Worm (Caenorhabditis elegans): Measurements from ENCODE around the gene lev-9.

lev-9 gene

ce11 chrX:6286154-6286553 is 5.4 kb downstream of the lev-9 start:
- TF ChIP-seq B0336.3 (GFP tag; IDR thresholded peaks at IDR 0.05) (no peak; the same call in 1 of the 2 replicates), hsf-1 (GFP tag; IDR thresholded peaks at IDR 0.05) (0 out of 2 replicates have a peak, but pooled peaks have one; percentile 50), cebp-1 (GFP tag; IDR thresholded peaks at IDR 0.05) (no peak), cebp-1 (tag; optimal IDR thresholded peaks at IDR 0.05) (no peak), ztf-3 (GFP tag; optimal IDR thresholded peaks at IDR 0.05) (no peak), snpc-1.1 (tag; optimal IDR thresholded peaks at IDR 0.05; ENCODE audit: insufficient read depth) (peak; percentile 71), hlh-12 (tag; optimal IDR thresholded peaks at IDR 0.05) (peak; percentile 64), K11D2.4 (GFP tag; IDR thresholded peaks at IDR 0.05) (no peak), snpc-4 (GFP tag; optimal IDR thresholded peaks at IDR 0.05) (peak; percentile 85), snpc-4 (tag; optimal IDR thresholded peaks at IDR 0.05) (peak in 2 of 4 experiments; percentile 35 to 83), xnd-1 (tag; optimal IDR thresholded peaks at IDR 0.05) (no peak), Y53F4B.3 (GFP tag; IDR thresholded peaks at IDR 0.05) (no peak), B0261.1 (tag; optimal IDR thresholded peaks at IDR 0.05) (peak; percentile 82), mel-28 (tag; optimal IDR thresholded peaks at IDR 0.05; ENCODE audit: borderline replicate concordance) (no peak), aptf-3 (GFP tag; IDR thresholded peaks at IDR 0.05) (0 out of 2 replicates have a peak, but pooled peaks have one; percentile 24), tbp1 (GFP tag; optimal IDR thresholded peaks at IDR 0.05) (peak; percentile 92), ceh-40 (GFP tag; IDR thresholded peaks at IDR 0.05) (0 out of 2 replicates have a peak, but pooled peaks have one; percentile 81), lin-26 (GFP tag; IDR thresholded peaks at IDR 0.05) (peak; percentile 97), sdz-38 (tag; optimal IDR thresholded peaks at IDR 0.05) (no peak), lin-35 (GFP tag; optimal IDR thresholded peaks at IDR 0.05) (peak in 1 of 3 experiments; percentile 46), ceh-91 (GFP tag; IDR thresholded peaks at IDR 0.05) (no peak), die-1 (tag; optimal IDR thresholded peaks at IDR 0.05) (peak; percentile 90), F52B5.7 (tag; optimal IDR thresholded peaks at IDR 0.05) (peak; percentile 69), nhr-120 (GFP tag; IDR thresholded peaks at IDR 0.05) (no peak), aptf-2 (GFP tag; conservative IDR thresholded peaks at IDR 0.05) (no peak), tlf-1 (GFP tag; optimal IDR thresholded peaks at IDR 0.05) (peak; percentile 40), lin-40 (tag; optimal IDR thresholded peaks at IDR 0.05) (no peak), dox-1 (GFP tag; IDR thresholded peaks at IDR 0.05) (peak; percentile 62; the same call in 1 of the 2 replicates), lir-1 (GFP tag; conservative IDR thresholded peaks at IDR 0.05) (no peak), akir-1 (GFP tag; optimal IDR thresholded peaks at IDR 0.05) (peak; percentile 2), nhr-90 (tag; optimal IDR thresholded peaks at IDR 0.05) (peak; percentile 76), mes-4 (tag; optimal IDR thresholded peaks at IDR 0.05) (peak; percentile 43), madf-3 (GFP tag; IDR thresholded peaks at IDR 0.05) (0 out of 2 replicates have a peak, but pooled peaks have one; percentile 49), fkh-3 (tag; optimal IDR thresholded peaks at IDR 0.05) (peak; percentile 66), somi-1 (GFP tag; optimal IDR thresholded peaks at IDR 0.05) (peak; percentile 79), lin-54 (GFP tag; optimal IDR thresholded peaks at IDR 0.05) (peak; percentile 42), let-607 (tag; optimal IDR thresholded peaks at IDR 0.05) (peak in 1 of 2 experiments; percentile 48), pbrm-1 (GFP tag; IDR thresholded peaks at IDR 0.05) (peak; percentile 76), egl-18 (GFP tag; IDR thresholded peaks at IDR 0.05) (0 out of 2 replicates have a peak, but pooled peaks have one; percentile 42), sptf-2 (GFP tag; optimal IDR thresholded peaks at IDR 0.05) (peak; percentile 75), D2030.7 (GFP tag; IDR thresholded peaks at IDR 0.05) (peak; percentile 72), Y79H2A.3 (GFP tag; conservative IDR thresholded peaks at IDR 0.05) (0 out of 2 replicates have a peak, but pooled peaks have one; percentile 55), ceh-100 (GFP tag; IDR thresholded peaks at IDR 0.05) (peak; percentile 48), efl-1 (GFP tag; optimal IDR thresholded peaks at IDR 0.05) (no peak), C17E4.6 (GFP tag; IDR thresholded peaks at IDR 0.05) (no peak), nhr-80 (tag; optimal IDR thresholded peaks at IDR 0.05) (peak; percentile 32), hmg-1.2 (GFP tag; IDR thresholded peaks at IDR 0.05) (peak; percentile 63), rec-8 (tag; optimal IDR thresholded peaks at IDR 0.05) (peak; percentile 61 to 72)

Data from whole organism, young adult.